Fruit fly (Drosophila melanogaster) whole organism, adult: ENCODE results near the gene Spg7.

ENCODE experiments used
- CG14711 ChIP-seq: fragments of 200-800 bp; sonication (Bioruptor generic); optimal IDR thresholded peaks from 2 replicates; lab custom pipeline; 2018; ENCODE audit warnings: missing biosample characterization, mild to moderate bottlenecking, missing genetic modification characterization, moderate library complexity
- CG7101 ChIP-seq: fragments of 200-800 bp; sonication (Bioruptor generic); optimal IDR thresholded peaks from 2 replicates; lab custom pipeline; 2018; ENCODE audit warnings: missing biosample characterization, mild to moderate bottlenecking, missing genetic modification characterization, moderate library complexity
- Crg-1 ChIP-seq: fragments of 200-800 bp; sonication (Bioruptor generic); optimal IDR thresholded peaks from 2 replicates; lab custom pipeline; 2016; ENCODE audit warnings: missing biosample characterization, missing genetic modification characterization
- Mnt ChIP-seq: fragments of 200-800 bp; sonication (Bioruptor generic); optimal IDR thresholded peaks from 2 replicates; lab custom pipeline; 2016; ENCODE audit warnings: missing biosample characterization, mild to moderate bottlenecking, missing genetic modification characterization
- kay ChIP-seq: fragments of 200-800 bp; sonication (Bioruptor generic); peaks from one replicate; lab custom pipeline; 2016; ENCODE audit warnings: missing biosample characterization, missing genetic modification characterization, borderline replicate concordance
- pad ChIP-seq: fragments of 200-800 bp; sonication (Bioruptor generic); optimal IDR thresholded peaks from 3 replicates; lab custom pipeline; 2017; ENCODE audit warnings: missing biosample characterization, missing genetic modification characterization, mild to moderate bottlenecking, moderate library complexity, missing genetic modification reagents
- toe ChIP-seq: fragments of 200-800 bp; sonication (Bioruptor generic); optimal IDR thresholded peaks from 2 replicates; lab custom pipeline; 2016; ENCODE audit warnings: missing biosample characterization, missing genetic modification characterization

DNA sequence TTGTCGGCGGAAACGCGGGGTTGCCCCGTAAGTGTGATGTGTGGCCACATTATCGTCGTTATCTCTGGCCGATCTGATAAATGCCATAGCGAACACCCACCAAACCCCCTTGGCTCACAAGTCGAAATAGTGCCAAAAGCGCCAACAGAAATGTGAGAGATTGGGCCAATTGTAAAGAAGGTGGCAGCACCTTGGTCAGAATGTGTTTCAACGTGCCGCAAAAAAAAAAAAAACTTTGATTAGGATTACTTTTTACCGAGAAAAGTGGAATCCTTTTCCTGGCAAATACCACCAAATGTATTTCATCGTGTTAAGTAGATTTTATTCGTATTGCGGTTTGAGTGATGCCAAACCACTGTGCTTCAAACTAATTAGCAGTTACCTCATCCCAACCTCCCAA is 45.0 kb upstream of the Spg7 start:
- TF ChIP-seq pad (GFP tag; lab: Kevin White, UChicago): peak; percentile 58
- peak; percentile 82 for TF ChIP-seq Mnt (GFP tag; lab: Kevin White, UChicago)
- peak; percentile 82 for TF ChIP-seq CG14711 (tag; lab: Kevin White, UChicago)
- no peak for TF ChIP-seq kay
- peak; percentile 50 for TF ChIP-seq toe
- TF ChIP-seq Crg-1 (GFP tag; lab: Kevin White, UChicago): peak; percentile 73
- TF ChIP-seq CG7101: peak; percentile 90
